Worm (Caenorhabditis elegans) whole organism, L1 larva: ENCODE data around the gene C45G7.4.

Source experiments
- C04F5.9 ChIP-seq: sonication (generic microtip); optimal IDR thresholded peaks from 2 replicates; lab custom pipeline; 2016; ENCODE audit warnings: missing genetic modification characterization, missing compliant biosample characterization
- C16A3.4 ChIP-seq: fragments of 150-350 bp; optimal IDR thresholded peaks from 2 replicates; lab custom pipeline; 2014; ENCODE audit warnings: missing biosample characterization, missing genetic modification characterization
- F16B12.6 ChIP-seq: fragments of 150-350 bp; optimal IDR thresholded peaks from 2 replicates; lab custom pipeline; 2014; ENCODE audit warnings: missing biosample characterization, missing genetic modification characterization
- Y116A8C.19 ChIP-seq: sonication (generic microtip); optimal IDR thresholded peaks from 2 replicates; lab custom pipeline; 2016; ENCODE audit warnings: missing compliant biosample characterization, missing genetic modification characterization, borderline replicate concordance
- aly-2 ChIP-seq: fragments of 150-350 bp; optimal IDR thresholded peaks from 2 replicates; lab custom pipeline; 2014; ENCODE audit warnings: missing biosample characterization, missing genetic modification characterization
- ama-1 ChIP-seq: fragments of 150-350 bp; optimal IDR thresholded peaks from 2 replicates; lab custom pipeline; 2014
- blmp-1 ChIP-seq: fragments of 150-350 bp; optimal IDR thresholded peaks from 2 replicates; lab custom pipeline; 2014; ENCODE audit warnings: missing biosample characterization, missing genetic modification characterization
- ceh-63 ChIP-seq: fragments of 200-800 bp; sonication (Bioruptor generic); optimal IDR thresholded peaks from 2 replicates; lab custom pipeline; 2018; ENCODE audit warnings: mild to moderate bottlenecking, missing genetic modification characterization, missing compliant biosample characterization
- dsc-1 ChIP-seq: sonication (generic microtip); optimal IDR thresholded peaks from 2 replicates; lab custom pipeline; 2016; ENCODE audit warnings: mild to moderate bottlenecking, missing genetic modification characterization, missing compliant biosample characterization
- efl-1 ChIP-seq, 4 experiments: fragments of 150-350 bp; optimal IDR thresholded peaks in 3 of 4; peaks in 1 of 4; 1 replicate in 1 of 4; 2 replicates in 3 of 4; lab custom pipeline; 2014; ENCODE audit warnings: missing biosample characterization in 2 of 4, missing genetic modification characterization in 2 of 4, missing genetic modification reagents in 2 of 4
- efl-3 ChIP-seq: fragments of 200-800 bp; sonication (Bioruptor generic); optimal IDR thresholded peaks from 2 replicates; lab custom pipeline; 2018; ENCODE audit warnings: mild to moderate bottlenecking, missing genetic modification characterization, missing compliant biosample characterization
- egl-27 ChIP-seq, 2 experiments: fragments of 150-350 bp in 1 of 2; sonication (generic microtip); optimal IDR thresholded peaks; 3 replicates each; lab custom pipeline; 2017 to 2018; ENCODE audit warnings: missing biosample characterization in 2 of 2, missing genetic modification characterization in 2 of 2, missing genetic modification reagents in 2 of 2
- elt-2 ChIP-seq: sonication (generic microtip); optimal IDR thresholded peaks from 2 replicates; lab custom pipeline; 2016; ENCODE audit warnings: missing genetic modification characterization, mild to moderate bottlenecking, inconsistent platforms, missing compliant biosample characterization, missing genetic modification reagents
- fkh-4 ChIP-seq: sonication (generic microtip); optimal IDR thresholded peaks from 2 replicates; lab custom pipeline; 2016; ENCODE audit warnings: missing compliant biosample characterization, missing genetic modification characterization, borderline replicate concordance
- fkh-8 ChIP-seq: sonication (generic microtip); optimal IDR thresholded peaks from 2 replicates; lab custom pipeline; 2016; ENCODE audit warnings: mild to moderate bottlenecking, missing genetic modification characterization, missing compliant biosample characterization
- hpl-2 ChIP-seq: fragments of 150-350 bp; optimal IDR thresholded peaks from 2 replicates; lab custom pipeline; 2014; ENCODE audit warnings: missing biosample characterization, missing genetic modification reagents, missing genetic modification characterization
- lin-13 ChIP-seq: fragments of 150-350 bp; optimal IDR thresholded peaks from 2 replicates; lab custom pipeline; 2014; ENCODE audit warnings: missing biosample characterization, missing genetic modification reagents, missing genetic modification characterization
- lin-15B ChIP-seq: fragments of 150-350 bp; sonication (generic microtip); optimal IDR thresholded peaks from 3 replicates; lab custom pipeline; 2014; ENCODE audit warnings: missing biosample characterization, missing genetic modification characterization
- lin-35 ChIP-seq, 2 experiments: fragments of 150-350 bp; optimal IDR thresholded peaks; 2 replicates each; lab custom pipeline; 2014; ENCODE audit warnings: missing biosample characterization in 2 of 2, missing genetic modification characterization in 2 of 2, missing genetic modification reagents in 2 of 2
- lin-39 ChIP-seq: fragments of 150-350 bp; optimal IDR thresholded peaks from 2 replicates; lab custom pipeline; 2014; ENCODE audit warnings: missing biosample characterization, missing genetic modification reagents, missing genetic modification characterization
- lir-3 ChIP-seq: sonication (generic microtip); optimal IDR thresholded peaks from 2 replicates; lab custom pipeline; 2016; ENCODE audit warnings: mild to moderate bottlenecking, missing genetic modification characterization, moderate library complexity, missing compliant biosample characterization; ENCODE audit not compliant: poor library complexity
- mdl-1 ChIP-seq, 2 experiments: fragments of 150-350 bp; optimal IDR thresholded peaks; 2 replicates each; lab custom pipeline; 2014 to 2017; ENCODE audit warnings: missing biosample characterization in 2 of 2, missing genetic modification characterization in 2 of 2, inconsistent platforms in 1 of 2
- mef-2 ChIP-seq: fragments of 150-350 bp; optimal IDR thresholded peaks from 2 replicates; lab custom pipeline; 2014; ENCODE audit warnings: missing biosample characterization, missing genetic modification characterization
- nhr-11 ChIP-seq: fragments of 150-350 bp; optimal IDR thresholded peaks from 2 replicates; lab custom pipeline; 2014; ENCODE audit warnings: missing biosample characterization, missing genetic modification characterization
- nhr-12 ChIP-seq: sonication (generic microtip); optimal IDR thresholded peaks from 2 replicates; lab custom pipeline; 2017; ENCODE audit warnings: missing biosample characterization, missing genetic modification characterization
- nhr-19 ChIP-seq: fragments of 200-800 bp; sonication (Bioruptor generic); conservative IDR thresholded peaks from 2 replicates; pipeline ENCODE4 v1.3.6; 2022; ENCODE audit warnings: missing genetic modification characterization, missing compliant biosample characterization
- nhr-20 ChIP-seq: sonication (generic microtip); optimal IDR thresholded peaks from 2 replicates; lab custom pipeline; 2016; ENCODE audit warnings: mild to moderate bottlenecking, missing genetic modification characterization, missing compliant biosample characterization
- nhr-71 ChIP-seq: sonication (generic microtip); optimal IDR thresholded peaks from 2 replicates; lab custom pipeline; 2016; ENCODE audit warnings: mild to moderate bottlenecking, missing genetic modification characterization, moderate library complexity, missing compliant biosample characterization
- nhr-76 ChIP-seq: sonication (generic microtip); optimal IDR thresholded peaks from 2 replicates; lab custom pipeline; 2017; ENCODE audit warnings: missing biosample characterization, missing genetic modification characterization
- nhr-84 ChIP-seq: sonication (generic microtip); optimal IDR thresholded peaks from 2 replicates; lab custom pipeline; 2017; ENCODE audit warnings: missing biosample characterization, missing genetic modification characterization
- nhr-85 ChIP-seq: sonication (generic microtip); peaks from one replicate; lab custom pipeline; 2016; ENCODE audit warnings: missing genetic modification characterization, inconsistent platforms, missing compliant biosample characterization
- pax-3 ChIP-seq: fragments of 200-800 bp; sonication (Bioruptor generic); optimal IDR thresholded peaks from 2 replicates; lab custom pipeline; 2018; ENCODE audit warnings: mild to moderate bottlenecking, missing genetic modification characterization, moderate library complexity, missing compliant biosample characterization
- pqm-1 ChIP-seq: sonication (generic microtip); optimal IDR thresholded peaks from 3 replicates; lab custom pipeline; 2017; ENCODE audit warnings: missing biosample characterization, missing genetic modification characterization
- skn-1 ChIP-seq: fragments of 150-350 bp; optimal IDR thresholded peaks from 2 replicates; lab custom pipeline; 2014; ENCODE audit warnings: missing biosample characterization, missing genetic modification characterization
- snu-23 ChIP-seq: sonication (generic microtip); optimal IDR thresholded peaks from 2 replicates; lab custom pipeline; 2016; ENCODE audit warnings: missing genetic modification characterization, missing compliant biosample characterization
- sox-4 ChIP-seq: sonication (generic microtip); optimal IDR thresholded peaks from 2 replicates; lab custom pipeline; 2016; ENCODE audit warnings: missing genetic modification characterization, missing compliant biosample characterization
- sptf-1 ChIP-seq: fragments of 150-350 bp; optimal IDR thresholded peaks from 2 replicates; lab custom pipeline; 2014; ENCODE audit warnings: missing biosample characterization, missing genetic modification characterization
- tlp-1 ChIP-seq: fragments of 150-350 bp; optimal IDR thresholded peaks from 2 replicates; lab custom pipeline; 2014; ENCODE audit warnings: missing biosample characterization, missing genetic modification characterization
- unc-30 ChIP-seq: sonication (generic microtip); optimal IDR thresholded peaks from 2 replicates; lab custom pipeline; 2017; ENCODE audit warnings: missing biosample characterization, missing genetic modification characterization
- unc-62 ChIP-seq: fragments of 150-350 bp; optimal IDR thresholded peaks from 2 replicates; lab custom pipeline; 2014; ENCODE audit warnings: missing biosample characterization, missing genetic modification reagents, missing genetic modification characterization
- vab-15 ChIP-seq: sonication (generic microtip); optimal IDR thresholded peaks from 2 replicates; lab custom pipeline; 2017; ENCODE audit warnings: missing genotype, mild to moderate bottlenecking, missing genetic modification characterization, missing compliant biosample characterization
- zag-1 ChIP-seq: fragments of 150-350 bp; optimal IDR thresholded peaks from 2 replicates; lab custom pipeline; 2014; ENCODE audit warnings: missing biosample characterization, missing genetic modification characterization
- zip-4 ChIP-seq: fragments of 200-800 bp; sonication (Bioruptor generic); optimal IDR thresholded peaks from 2 replicates; lab custom pipeline; 2018; ENCODE audit warnings: mild to moderate bottlenecking, missing genetic modification characterization, moderate library complexity, missing compliant biosample characterization
- ztf-4 ChIP-seq: fragments of 150-350 bp; optimal IDR thresholded peaks from 2 replicates; lab custom pipeline; 2014; ENCODE audit warnings: missing biosample characterization, missing genetic modification characterization

The C45G7.4 gene

DNA sequence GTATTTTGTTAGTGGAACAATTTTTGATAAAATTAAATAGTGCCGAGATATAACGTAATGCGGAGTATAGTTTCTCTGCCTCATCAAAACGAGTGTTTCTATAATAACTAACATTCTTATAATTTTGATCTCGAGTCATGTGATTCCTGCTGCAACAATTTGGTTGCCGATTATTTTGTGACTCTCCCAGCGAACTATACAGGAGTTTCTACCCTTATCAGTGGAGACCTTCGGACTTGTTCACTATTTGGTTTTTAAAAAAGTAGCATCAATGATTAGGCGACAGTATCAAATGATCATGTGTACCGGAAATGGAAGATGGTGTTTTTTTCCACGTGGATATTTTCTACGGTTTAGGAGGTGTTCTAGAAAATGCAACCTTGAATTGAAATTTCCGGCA, 33.5 kb downstream of the C45G7.4 start:
- TF ChIP-seq nhr-19 (no peak), unc-30 (no peak), skn-1 (tag; lab: Kevin White, UChicago) (no peak), zip-4 (GFP tag; lab: Kevin White, UChicago) (no peak), lin-15B (tag; lab: Kevin White, UChicago) (no peak), nhr-20 (tag; lab: Kevin White, UChicago) (peak; percentile 48), sox-4 (no peak), nhr-71 (tag; lab: Kevin White, UChicago) (no peak), nhr-85 (tag; lab: Kevin White, UChicago) (no peak), pax-3 (tag; lab: Kevin White, UChicago) (no peak), efl-1 (optimal IDR thresholded peaks at IDR 0.05; lab: Kevin White, UChicago) (no peak), efl-1 (GFP tag; optimal IDR thresholded peaks at IDR 0.05 in 1 of 2; lab: Kevin White, UChicago) (peak in 1 of 2 experiments; percentile 63), fkh-8 (tag; lab: Kevin White, UChicago) (no peak), elt-2 (tag; lab: Kevin White, UChicago) (peak; percentile 36), lir-3 (tag; lab: Kevin White, UChicago) (no peak), mdl-1 (tag; optimal IDR thresholded peaks at IDR 0.05; lab: Kevin White, UChicago) (no peak), lin-35 (GFP tag; optimal IDR thresholded peaks at IDR 0.05; lab: Kevin White, UChicago) (no peak), nhr-11 (tag; lab: Kevin White, UChicago) (no peak), F16B12.6 (tag; lab: Kevin White, UChicago) (no peak), vab-15 (tag; lab: Kevin White, UChicago) (no peak), Y116A8C.19 (tag; lab: Kevin White, UChicago) (no peak), lin-13 (GFP tag; lab: Kevin White, UChicago) (no peak), aly-2 (tag; lab: Kevin White, UChicago) (no peak), egl-27 (tag; optimal IDR thresholded peaks at IDR 0.05; lab: Kevin White, UChicago) (no peak), fkh-4 (tag; lab: Kevin White, UChicago) (no peak), lin-39 (tag; lab: Kevin White, UChicago) (no peak)

ce11 chrIV:2467378-2467777, 34.6 kb downstream of the C45G7.4 start, which contains the start of gene ilys-2:
Gene ilys-2, plus strand, starts transcription at chrIV:2467678.
- TF ChIP-seq tlp-1 (tag; lab: Kevin White, UChicago): no peak

DNA sequence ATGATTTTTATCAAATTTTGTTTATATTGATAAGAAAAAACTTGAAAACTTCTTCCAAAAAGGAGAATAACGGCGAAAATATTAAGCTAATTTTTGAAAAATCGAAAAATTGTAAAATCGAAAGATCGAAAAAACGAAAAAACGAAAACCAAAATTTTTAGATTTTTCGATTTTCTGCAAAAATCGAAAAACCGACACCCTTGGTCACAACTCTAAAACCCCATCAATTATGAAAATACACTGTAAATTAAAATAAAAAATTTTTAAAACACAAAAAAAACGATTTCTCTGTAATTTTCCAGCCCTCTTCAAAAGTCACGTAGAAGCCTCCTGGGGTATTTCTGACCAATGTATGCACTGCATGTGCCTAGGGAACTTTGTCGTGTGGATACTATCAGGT, 37.3 kb downstream of the C45G7.4 start, which contains the start of gene ilys-1:
TSS of gene ilys-1 (plus strand) at position 301 of the 400 bp plus-strand sequence.
- TF ChIP-seq blmp-1 (tag; lab: Kevin White, UChicago): no peak
- no peak for TF ChIP-seq zag-1 (tag; lab: Kevin White, UChicago)
- TF ChIP-seq F16B12.6 (tag; lab: Kevin White, UChicago): no peak
- TF ChIP-seq pqm-1 (tag; lab: Kevin White, UChicago): no peak
- no peak for TF ChIP-seq efl-3 (GFP tag; lab: Kevin White, UChicago)
- no peak for TF ChIP-seq mef-2 (tag; lab: Kevin White, UChicago)
- no peak for TF ChIP-seq fkh-8 (tag; lab: Kevin White, UChicago)
- no peak for TF ChIP-seq lin-15B (tag; lab: Kevin White, UChicago)
- TF ChIP-seq C04F5.9 (tag; lab: Kevin White, UChicago): no peak
- no peak for TF ChIP-seq lin-13 (GFP tag; lab: Kevin White, UChicago)
- no peak for TF ChIP-seq nhr-84 (tag; lab: Kevin White, UChicago)

DNA sequence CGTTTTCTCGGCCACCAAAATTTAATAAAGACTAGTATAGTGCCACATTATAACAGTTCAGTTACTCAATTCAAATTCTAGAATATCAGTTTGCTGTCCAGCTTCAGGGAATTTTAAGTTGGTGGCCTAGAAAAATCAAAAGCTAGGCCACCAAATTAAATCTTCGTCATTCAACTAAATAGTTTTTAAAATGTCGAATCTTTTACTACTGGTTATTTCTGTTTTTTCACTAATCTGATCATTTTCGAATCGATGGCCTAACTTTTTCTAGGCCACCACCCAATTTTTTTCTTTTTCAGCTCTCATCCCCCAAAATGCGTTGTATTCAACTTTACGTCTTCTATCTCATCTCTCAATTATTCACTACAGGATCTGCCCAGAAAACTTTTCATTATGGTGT, 43.6 kb downstream of the C45G7.4 start, which contains the start of gene grd-16:
TSS of gene grd-16 (plus strand) at position 301 of the 400 bp plus-strand sequence.
- no peak for TF ChIP-seq ztf-4 (tag; lab: Kevin White, UChicago)
- TF ChIP-seq hpl-2 (GFP tag; lab: Kevin White, UChicago): no peak
- TF ChIP-seq snu-23 (GFP tag; lab: Kevin White, UChicago): no peak
- TF ChIP-seq nhr-76 (tag; lab: Kevin White, UChicago): no peak
- no peak for TF ChIP-seq mef-2 (tag; lab: Kevin White, UChicago)
- no peak for TF ChIP-seq unc-30
- no peak for TF ChIP-seq sptf-1 (tag; lab: Kevin White, UChicago)
- TF ChIP-seq zag-1 (tag; lab: Kevin White, UChicago): no peak
- TF ChIP-seq ama-1 (lab: Kevin White, UChicago): no peak
- TF ChIP-seq Y116A8C.19 (tag; lab: Kevin White, UChicago): no peak
- TF ChIP-seq vab-15 (tag; lab: Kevin White, UChicago): no peak
- TF ChIP-seq unc-62 (GFP tag; lab: Kevin White, UChicago): no peak
- TF ChIP-seq C16A3.4 (tag; lab: Kevin White, UChicago): no peak
- TF ChIP-seq nhr-12 (tag; lab: Kevin White, UChicago): no peak
- no peak for TF ChIP-seq ceh-63
- no peak for TF ChIP-seq dsc-1 (tag; lab: Kevin White, UChicago)
